Worm (Caenorhabditis elegans): Measurements from ENCODE around the gene R09D1.12.
A peak's percentile ranks its signal among the peaks of the same experiment; 100 is the strongest.

DNA sequence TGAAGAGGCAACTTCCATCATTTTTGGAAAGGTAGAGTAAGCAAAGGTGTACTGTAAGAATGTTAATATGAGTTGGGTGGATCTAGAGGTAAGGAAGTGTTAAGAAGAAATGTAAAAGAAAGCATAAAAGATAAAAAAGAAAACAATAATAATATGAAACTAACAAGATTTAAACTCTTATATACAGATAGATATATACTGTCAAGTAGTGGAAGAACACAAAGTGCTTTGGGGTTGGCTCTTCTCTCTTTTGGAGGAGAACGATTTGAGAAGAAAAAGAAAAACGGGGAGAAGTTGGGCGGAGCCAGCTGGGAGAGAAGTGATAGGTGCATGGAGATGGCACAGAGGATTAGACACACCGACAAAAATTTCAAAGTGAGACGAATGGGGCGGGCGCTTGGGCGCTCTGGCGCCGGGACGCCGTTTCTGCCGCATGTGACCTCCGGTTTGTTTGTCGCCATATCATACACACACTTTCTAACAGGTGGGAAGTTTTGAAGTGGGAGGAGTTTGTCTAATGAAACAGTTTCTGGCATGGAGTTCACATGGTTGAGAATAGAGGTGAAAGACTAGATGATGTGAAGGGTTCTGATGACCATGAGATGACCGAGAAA is 35.4 kb upstream of the R09D1.12 start, which contains the start of gene T19H5.4:
- TF ChIP-seq ceh-8 (GFP tag; optimal IDR thresholded peaks at IDR 0.05), result no peak
- peak; percentile 64 for TF ChIP-seq blmp-1 (tag; optimal IDR thresholded peaks at IDR 0.05)
- no peak for TF ChIP-seq nhr-12 (tag; optimal IDR thresholded peaks at IDR 0.05)

Measured in whole organism, L1 larva.